Worm (Caenorhabditis elegans) whole organism, L2 larva: ENCODE data around the gene F47C12.13.

Experiments used
- C34F6.9 ChIP-seq: fragments of 150-350 bp; optimal IDR thresholded peaks from 2 replicates; lab custom pipeline; 2014; ENCODE audit warnings: missing biosample characterization, missing genetic modification characterization
- F13H6.1 ChIP-seq: sonication (generic microtip); optimal IDR thresholded peaks from 2 replicates; lab custom pipeline; 2016; ENCODE audit warnings: missing genetic modification characterization, missing compliant biosample characterization
- R02D3.7 ChIP-seq: fragments of 150-350 bp; optimal IDR thresholded peaks from 2 replicates; lab custom pipeline; 2014; ENCODE audit warnings: missing biosample characterization, missing genetic modification characterization
- Y55F3AM.14 ChIP-seq: fragments of 200-800 bp; sonication (Bioruptor generic); optimal IDR thresholded peaks from 2 replicates; lab custom pipeline; 2018; ENCODE audit warnings: mild to moderate bottlenecking, missing genetic modification characterization, missing compliant biosample characterization
- ZK546.5 ChIP-seq: sonication (generic microtip); optimal IDR thresholded peaks from 2 replicates; lab custom pipeline; 2017; ENCODE audit warnings: missing biosample characterization, missing genetic modification characterization
- alr-1 ChIP-seq: fragments of 150-350 bp; optimal IDR thresholded peaks from 2 replicates; lab custom pipeline; 2014; ENCODE audit warnings: missing biosample characterization, missing genetic modification characterization
- aly-2 ChIP-seq: fragments of 150-350 bp; optimal IDR thresholded peaks from 2 replicates; lab custom pipeline; 2014; ENCODE audit warnings: missing biosample characterization, missing genetic modification characterization
- ama-1 ChIP-seq: fragments of 150-350 bp; optimal IDR thresholded peaks from 2 replicates; lab custom pipeline; 2018; ENCODE audit warnings: inconsistent platforms
- blmp-1 ChIP-seq: sonication (generic microtip); optimal IDR thresholded peaks from 2 replicates; lab custom pipeline; 2017; ENCODE audit warnings: missing genetic modification characterization, mild to moderate bottlenecking, missing compliant biosample characterization, antibody characterized with exemption, moderate library complexity; ENCODE audit not compliant: insufficient read depth
- ceh-16 ChIP-seq: fragments of 150-350 bp; optimal IDR thresholded peaks from 2 replicates; lab custom pipeline; 2014; ENCODE audit warnings: missing biosample characterization, missing genetic modification characterization
- ceh-82 ChIP-seq: fragments of 150-350 bp; optimal IDR thresholded peaks from 2 replicates; lab custom pipeline; 2014; ENCODE audit warnings: missing biosample characterization, missing genetic modification characterization
- crh-2 ChIP-seq: sonication (generic microtip); optimal IDR thresholded peaks from 2 replicates; lab custom pipeline; 2017; ENCODE audit warnings: missing biosample characterization, missing genetic modification characterization
- dmd-4 ChIP-seq: sonication (generic microtip); optimal IDR thresholded peaks from 2 replicates; lab custom pipeline; 2017; ENCODE audit warnings: missing biosample characterization, missing genetic modification characterization
- egl-27 ChIP-seq: sonication (generic microtip); optimal IDR thresholded peaks from 3 replicates; lab custom pipeline; 2017; ENCODE audit warnings: missing biosample characterization, missing genetic modification reagents, missing genetic modification characterization
- elt-1 ChIP-seq: fragments of 150-350 bp; optimal IDR thresholded peaks from 2 replicates; lab custom pipeline; 2014; ENCODE audit warnings: missing biosample characterization, missing genetic modification characterization
- elt-3 ChIP-seq: sonication (generic microtip); optimal IDR thresholded peaks from 2 replicates; lab custom pipeline; 2017; ENCODE audit warnings: missing biosample characterization, missing genetic modification characterization
- fos-1 ChIP-seq: fragments of 150-350 bp; optimal IDR thresholded peaks from 2 replicates; lab custom pipeline; 2014; ENCODE audit warnings: missing biosample characterization, missing genetic modification characterization
- gmeb-1 ChIP-seq: fragments of 150-350 bp; optimal IDR thresholded peaks from 2 replicates; lab custom pipeline; 2014; ENCODE audit warnings: missing biosample characterization, missing genetic modification characterization
- lin-11 ChIP-seq: fragments of 150-350 bp; sonication (generic microtip); optimal IDR thresholded peaks from 2 replicates; lab custom pipeline; 2014; ENCODE audit warnings: missing biosample characterization, missing genetic modification characterization, inconsistent platforms, mixed read lengths
- lin-13 ChIP-seq: fragments of 150-350 bp; optimal IDR thresholded peaks from 2 replicates; lab custom pipeline; 2014; ENCODE audit warnings: missing biosample characterization, missing genetic modification reagents, missing genetic modification characterization
- lin-39 ChIP-seq: fragments of 150-350 bp; optimal IDR thresholded peaks from 2 replicates; lab custom pipeline; 2014; ENCODE audit warnings: missing biosample characterization, missing genetic modification reagents, missing genetic modification characterization
- lsy-2 ChIP-seq, 2 experiments: fragments of 150-350 bp in 1 of 2; sonication (generic microtip) in 1 of 2; optimal IDR thresholded peaks; 2 replicates each; lab custom pipeline; 2014 to 2017; ENCODE audit warnings: missing biosample characterization in 2 of 2, missing genetic modification characterization in 2 of 2
- mab-5 ChIP-seq: fragments of 150-350 bp; optimal IDR thresholded peaks from 2 replicates; lab custom pipeline; 2014; ENCODE audit warnings: missing biosample characterization, missing genetic modification characterization
- mbf-1 ChIP-seq: sonication (generic microtip); optimal IDR thresholded peaks from 2 replicates; lab custom pipeline; 2017; ENCODE audit warnings: missing biosample characterization, missing genetic modification characterization
- mdl-1 ChIP-seq, 2 experiments: fragments of 150-350 bp in 1 of 2; sonication (generic microtip) in 1 of 2; optimal IDR thresholded peaks; 2 replicates each; lab custom pipeline; 2017; ENCODE audit warnings: missing biosample characterization in 2 of 2, missing genetic modification characterization in 2 of 2
- nhr-10 ChIP-seq: sonication (generic microtip); optimal IDR thresholded peaks from 2 replicates; lab custom pipeline; 2017; ENCODE audit warnings: missing biosample characterization, missing genetic modification characterization
- nhr-11 ChIP-seq: fragments of 150-350 bp; optimal IDR thresholded peaks from 2 replicates; lab custom pipeline; 2014; ENCODE audit warnings: missing biosample characterization, missing genetic modification characterization
- nhr-12 ChIP-seq: fragments of 150-350 bp; optimal IDR thresholded peaks from 2 replicates; lab custom pipeline; 2014; ENCODE audit warnings: missing biosample characterization, missing genetic modification characterization
- nhr-129 ChIP-seq: fragments of 150-350 bp; optimal IDR thresholded peaks from 2 replicates; lab custom pipeline; 2014; ENCODE audit warnings: missing biosample characterization, missing genetic modification characterization
- nhr-21 ChIP-seq: fragments of 150-350 bp; optimal IDR thresholded peaks from 2 replicates; lab custom pipeline; 2014; ENCODE audit warnings: missing biosample characterization, missing genetic modification characterization
- nhr-23 ChIP-seq: fragments of 150-350 bp; optimal IDR thresholded peaks from 2 replicates; lab custom pipeline; 2014; ENCODE audit warnings: missing biosample characterization, missing genetic modification reagents, missing genetic modification characterization
- nhr-237 ChIP-seq: fragments of 150-350 bp; optimal IDR thresholded peaks from 2 replicates; lab custom pipeline; 2014; ENCODE audit warnings: missing biosample characterization, missing genetic modification characterization
- nhr-25 ChIP-seq: fragments of 150-350 bp; sonication (generic microtip); optimal IDR thresholded peaks from 3 replicates; lab custom pipeline; 2014; ENCODE audit warnings: missing biosample characterization, missing genetic modification characterization
- nhr-6 ChIP-seq: fragments of 150-350 bp; optimal IDR thresholded peaks from 2 replicates; lab custom pipeline; 2014; ENCODE audit warnings: missing biosample characterization, missing genetic modification characterization
- nhr-77 ChIP-seq: fragments of 150-350 bp; optimal IDR thresholded peaks from 2 replicates; lab custom pipeline; 2014; ENCODE audit warnings: missing biosample characterization, missing genetic modification characterization
- peb-1 ChIP-seq: fragments of 150-350 bp; optimal IDR thresholded peaks from 2 replicates; lab custom pipeline; 2014; ENCODE audit warnings: missing biosample characterization, missing genetic modification characterization
- sem-4 ChIP-seq: fragments of 150-350 bp; optimal IDR thresholded peaks from 2 replicates; lab custom pipeline; 2014; ENCODE audit warnings: missing biosample characterization, missing genetic modification reagents, missing genetic modification characterization
- skn-1 ChIP-seq: sonication (generic microtip); optimal IDR thresholded peaks from 2 replicates; lab custom pipeline; 2017; ENCODE audit warnings: missing biosample characterization, missing genetic modification characterization
- sma-3 ChIP-seq: sonication (generic microtip); optimal IDR thresholded peaks from 2 replicates; lab custom pipeline; 2016; ENCODE audit warnings: missing genetic modification reagents, missing genetic modification characterization, missing compliant biosample characterization
- sma-9 ChIP-seq, 2 experiments: fragments of 150-350 bp in 1 of 2; sonication (generic microtip) in 1 of 2; optimal IDR thresholded peaks; 2 replicates each; lab custom pipeline; 2014 to 2016; ENCODE audit warnings: missing genetic modification characterization in 2 of 2, mild to moderate bottlenecking in 1 of 2, missing biosample characterization in 1 of 2, missing compliant biosample characterization in 1 of 2, missing genetic modification reagents in 1 of 2, moderate library complexity in 1 of 2
- snpc-4 ChIP-seq: fragments of 150-350 bp; optimal IDR thresholded peaks from 2 replicates; lab custom pipeline; 2014; ENCODE audit warnings: missing biosample characterization, missing genetic modification characterization
- unc-39 ChIP-seq: fragments of 150-350 bp; optimal IDR thresholded peaks from 2 replicates; lab custom pipeline; 2014; ENCODE audit warnings: missing biosample characterization, missing genetic modification characterization
- unc-55 ChIP-seq: fragments of 150-350 bp; sonication (generic microtip); optimal IDR thresholded peaks from 3 replicates; lab custom pipeline; 2014; ENCODE audit warnings: missing biosample characterization, missing genetic modification reagents, missing genetic modification characterization
- unc-62 ChIP-seq: fragments of 150-350 bp; optimal IDR thresholded peaks from 2 replicates; lab custom pipeline; 2014; ENCODE audit warnings: missing biosample characterization, missing genetic modification reagents, missing genetic modification characterization
- zag-1 ChIP-seq: fragments of 150-350 bp; optimal IDR thresholded peaks from 2 replicates; lab custom pipeline; 2014; ENCODE audit warnings: missing biosample characterization, missing genetic modification characterization
- ztf-1 ChIP-seq: fragments of 200-800 bp; sonication (Bioruptor generic); conservative IDR thresholded peaks from 2 replicates; pipeline ENCODE4 v1.3.6; 2022; ENCODE audit warnings: missing genetic modification characterization, missing compliant biosample characterization
- ztf-11 ChIP-seq: sonication (generic microtip); optimal IDR thresholded peaks from 2 replicates; lab custom pipeline; 2017; ENCODE audit warnings: missing biosample characterization, missing genetic modification characterization
- ztf-4 ChIP-seq: fragments of 150-350 bp; optimal IDR thresholded peaks from 2 replicates; lab custom pipeline; 2014; ENCODE audit warnings: missing biosample characterization, missing genetic modification characterization

The F47C12.13 gene

DNA sequence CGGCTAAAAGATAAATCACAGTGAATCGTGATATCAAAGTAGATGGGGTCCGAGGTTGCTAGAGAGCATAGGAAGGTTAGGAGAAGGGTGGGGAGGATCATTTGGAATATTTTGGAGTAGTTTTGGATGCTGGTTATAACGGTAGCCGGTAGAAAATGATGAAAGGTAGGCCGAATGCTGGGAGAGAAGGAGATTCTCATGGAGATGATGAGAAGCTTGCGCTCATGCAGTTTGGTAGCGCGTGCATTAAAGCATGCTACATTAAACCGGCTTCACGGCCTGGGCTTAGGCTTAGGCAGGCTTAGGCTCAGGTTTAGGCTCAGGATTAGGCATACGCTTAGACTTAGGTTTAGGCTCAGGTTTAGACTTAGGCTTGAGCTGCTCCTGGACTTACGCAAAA, at the start of gene F47C12.13:
TSS of gene F47C12.13 (minus strand) at position 101 of the 400 bp plus-strand sequence.
- TF ChIP-seq blmp-1 (no peak), lin-39 (no peak), mab-5 (no peak), nhr-129 (tag; lab: Kevin White, UChicago) (no peak), nhr-10 (no peak), unc-39 (tag; lab: Kevin White, UChicago) (no peak), gmeb-1 (tag; lab: Kevin White, UChicago) (no peak), snpc-4 (no peak), nhr-237 (tag; lab: Kevin White, UChicago) (no peak), sem-4 (no peak), mdl-1 (tag; optimal IDR thresholded peaks at IDR 0.05; lab: Kevin White, UChicago) (no peak)

DNA sequence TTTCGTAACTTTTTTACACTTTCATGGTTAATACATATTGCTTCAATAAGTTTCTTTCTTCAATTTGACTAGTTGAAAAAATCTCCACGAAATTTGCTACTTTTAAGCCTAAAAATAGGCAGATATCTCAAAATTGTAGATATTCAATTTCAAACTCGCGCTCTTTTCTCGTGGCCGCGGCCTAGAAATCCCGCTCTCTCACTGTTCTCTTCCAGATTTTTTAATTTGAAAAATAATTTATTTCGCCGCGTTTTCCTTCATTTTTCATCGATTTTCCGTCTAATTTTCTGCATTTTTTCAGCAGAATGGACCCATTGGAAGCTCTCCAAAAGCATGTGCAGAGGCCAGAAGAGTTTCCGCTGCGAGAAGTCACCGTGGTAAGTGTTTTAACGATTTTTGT, 48.1 kb upstream of the F47C12.13 start, which contains the start of gene cdc-73:
TSS of gene cdc-73 (plus strand) at position 302 of the 400 bp plus-strand sequence.
- TF ChIP-seq nhr-12 (tag; lab: Kevin White, UChicago) (no peak), alr-1 (tag; lab: Kevin White, UChicago) (no peak), nhr-11 (tag; lab: Kevin White, UChicago) (no peak), lsy-2 (tag; optimal IDR thresholded peaks at IDR 0.05; lab: Kevin White, UChicago) (peak; percentile 6 to 63), nhr-129 (tag; lab: Kevin White, UChicago) (no peak), lin-11 (tag; lab: Kevin White, UChicago) (no peak), unc-39 (tag; lab: Kevin White, UChicago) (no peak), sma-3 (peak; percentile 22), sem-4 (no peak), aly-2 (no peak), lin-13 (no peak), Y55F3AM.14 (GFP tag; lab: Kevin White, UChicago) (no peak), dmd-4 (no peak), fos-1 (tag; lab: Kevin White, UChicago) (no peak), nhr-21 (tag; lab: Kevin White, UChicago) (no peak), unc-55 (peak; percentile 58), mbf-1 (tag; lab: Kevin White, UChicago) (no peak), blmp-1 (no peak), ztf-1 (GFP tag; lab: Robert Waterston, UW) (no peak), mab-5 (peak; percentile 17), gmeb-1 (tag; lab: Kevin White, UChicago) (peak; percentile 89), nhr-237 (tag; lab: Kevin White, UChicago) (no peak), skn-1 (tag; lab: Kevin White, UChicago) (no peak), ZK546.5 (tag; lab: Kevin White, UChicago) (no peak), C34F6.9 (tag; lab: Kevin White, UChicago) (peak; percentile 37), nhr-6 (tag; lab: Kevin White, UChicago) (no peak), F13H6.1 (peak; percentile 20), R02D3.7 (no peak), unc-62 (GFP tag; lab: Kevin White, UChicago) (no peak), nhr-10 (no peak), lin-39 (no peak), crh-2 (tag; lab: Kevin White, UChicago) (no peak), ceh-16 (tag; lab: Kevin White, UChicago) (no peak), peb-1 (tag; lab: Kevin White, UChicago) (no peak), egl-27 (tag; lab: Kevin White, UChicago) (no peak), snpc-4 (peak; percentile 5), elt-1 (tag; lab: Kevin White, UChicago) (no peak), mdl-1 (tag; optimal IDR thresholded peaks at IDR 0.05; lab: Kevin White, UChicago) (no peak), nhr-77 (tag; lab: Kevin White, UChicago) (no peak), zag-1 (tag; lab: Kevin White, UChicago) (no peak), sma-9 (GFP tag; optimal IDR thresholded peaks at IDR 0.05; lab: Kevin White, UChicago) (no peak), sma-9 (tag; optimal IDR thresholded peaks at IDR 0.05; lab: Kevin White, UChicago) (no peak), ama-1 (no peak), ztf-4 (tag; lab: Kevin White, UChicago) (no peak), ztf-11 (tag; lab: Kevin White, UChicago) (no peak), nhr-25 (tag; lab: Kevin White, UChicago) (no peak), nhr-23 (tag; lab: Kevin White, UChicago) (no peak), elt-3 (tag; lab: Kevin White, UChicago) (no peak), ceh-82 (no peak)
